Worm (Caenorhabditis elegans) whole organism, dauer: ENCODE measurements around the gene sec-31.
"Not testable (repeated sequence)": the region's sequence is repeated elsewhere in the genome, so short reads cannot be mapped to it uniquely, and the experiment has no call there.

Experiments used
- unc-62 ChIP-seq: sonication (generic microtip); optimal IDR thresholded peaks from 2 replicates; lab custom pipeline; 2017; ENCODE audit warnings: missing biosample characterization, missing genetic modification reagents, missing genetic modification characterization

Gene sec-31

DNA sequence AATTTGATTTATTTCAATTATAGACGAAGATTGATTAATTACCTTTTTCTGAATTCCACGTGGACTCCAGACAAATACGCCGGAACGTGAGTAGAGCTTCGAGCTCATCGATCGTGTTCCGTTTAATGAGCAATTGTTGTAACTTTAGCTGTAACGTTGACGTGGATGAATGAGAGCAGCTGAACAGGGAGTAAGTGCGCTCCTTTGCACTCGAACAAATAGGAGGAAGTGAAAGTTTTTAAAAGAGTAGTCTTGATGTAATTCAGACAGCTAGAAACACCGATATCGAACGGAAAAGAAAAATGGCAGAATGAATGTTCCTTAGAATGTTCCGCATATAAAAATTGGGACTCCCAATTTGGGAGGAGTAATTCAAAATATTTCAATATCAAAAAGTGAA is at the start of gene sec-31:
sec-31 (minus strand) TSS at position 148 of the 400 bp plus-strand sequence.
- no peak for TF ChIP-seq unc-62 (GFP tag; lab: Kevin White, UChicago)

DNA sequence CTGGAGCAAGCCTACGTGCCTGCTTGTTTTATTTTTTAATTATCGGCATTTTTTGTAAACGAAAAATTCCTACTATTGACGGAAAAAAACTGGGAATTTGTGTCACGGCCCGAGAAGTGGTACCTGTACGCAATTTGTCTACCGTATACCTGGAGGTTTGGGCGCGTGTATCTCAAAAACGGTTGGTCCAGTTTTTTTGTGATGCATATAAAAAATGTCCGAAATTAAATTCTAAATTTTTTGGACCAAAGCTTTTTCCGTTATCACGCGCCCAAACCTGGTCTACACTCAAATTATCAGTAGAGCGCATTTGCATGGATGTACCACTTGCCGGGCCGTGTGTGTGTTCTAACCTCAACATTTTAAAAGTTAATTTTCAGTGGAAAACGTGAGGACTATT is 45.1 kb upstream of the sec-31 start, which contains the start of gene F22B3.5:
F22B3.5 (minus strand) TSS at position 101 of the 400 bp plus-strand sequence.
- TF ChIP-seq unc-62 (GFP tag; lab: Kevin White, UChicago): not testable (repeated sequence)

DNA sequence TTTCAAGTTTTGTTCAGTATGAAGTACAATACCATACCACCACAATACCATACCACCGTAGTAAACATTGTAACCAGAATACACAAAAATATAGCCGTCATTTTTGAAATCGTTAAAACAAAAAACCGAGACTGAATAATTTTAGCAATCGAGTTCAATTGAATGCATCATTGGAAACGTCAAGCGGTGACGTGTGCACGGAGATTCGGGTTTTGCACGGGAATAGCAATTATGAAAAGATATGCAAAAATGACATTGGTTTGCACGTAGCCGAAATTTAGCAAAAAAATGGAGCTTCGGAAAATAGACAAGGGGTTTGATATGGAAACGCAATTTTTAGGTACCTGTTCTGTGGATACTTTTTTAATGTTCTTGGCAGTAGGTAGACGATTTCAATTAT is 43.3 kb upstream of the sec-31 start, which contains the start of gene F22B3.10:
F22B3.10 (minus strand) TSS at position 101 of the 400 bp plus-strand sequence.
- no peak for TF ChIP-seq unc-62 (GFP tag; lab: Kevin White, UChicago)

DNA sequence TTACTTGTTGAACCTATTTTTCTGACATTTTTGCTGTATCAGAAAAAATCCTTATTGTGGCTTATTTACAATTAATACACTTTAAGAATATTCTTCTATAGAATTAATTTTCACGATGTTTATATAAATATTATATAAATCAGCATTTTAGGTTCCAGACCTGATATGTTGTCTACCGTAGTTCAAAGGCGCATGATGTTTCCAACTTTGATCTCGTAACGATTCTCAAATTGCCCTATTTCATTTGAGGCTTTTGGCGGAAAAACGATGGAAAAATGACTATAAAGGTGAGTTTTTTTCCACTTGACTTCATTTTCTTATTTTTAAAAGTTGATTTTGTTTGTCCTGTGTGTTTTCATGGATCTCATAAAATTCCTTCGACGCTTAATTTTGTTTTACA is 38.5 kb upstream of the sec-31 start, which contains the start of gene gfat-2:
gfat-2 (plus strand) TSS at position 145 of the 400 bp plus-strand sequence.
- no peak for TF ChIP-seq unc-62 (GFP tag; lab: Kevin White, UChicago)

- TF ChIP-seq unc-62 (GFP tag; lab: Kevin White, UChicago): not testable (repeated sequence)
Measured at ce11 chrIV:11406744-11407690, 35.4 kb upstream of the sec-31 start, which contains the start of the genes his-63 and his-64. Gene his-63, minus strand, starts transcription at chrIV:11406861. Gene his-64, plus strand, starts transcription at chrIV:11407116.

ce11 chrIV:11403288-11403991 is 31.8 kb upstream of the sec-31 start, which contains the start of the genes memi-3 and cyp-31A2:
Gene memi-3, minus strand, starts transcription at chrIV:11403338.
Gene cyp-31A2, plus strand, starts transcription at chrIV:11403961.
- TF ChIP-seq unc-62 (GFP tag; lab: Kevin White, UChicago): no peak

ce11 chrIV:11401482-11401881 is 29.9 kb upstream of the sec-31 start:
- no peak for TF ChIP-seq unc-62 (GFP tag; lab: Kevin White, UChicago)

- not testable (repeated sequence) for TF ChIP-seq unc-62 (GFP tag; lab: Kevin White, UChicago)
Measured at ce11 chrIV:11398267-11398825, 26.8 kb upstream of the sec-31 start, which contains the start of gene dsl-6. Gene dsl-6, minus strand, starts transcription at chrIV:11398317.

ce11 chrIV:11394243-11394642 is 22.7 kb upstream of the sec-31 start, which contains the start of gene tag-89:
Gene tag-89, plus strand, starts transcription at chrIV:11394543.
- no peak for TF ChIP-seq unc-62 (GFP tag; lab: Kevin White, UChicago)

DNA sequence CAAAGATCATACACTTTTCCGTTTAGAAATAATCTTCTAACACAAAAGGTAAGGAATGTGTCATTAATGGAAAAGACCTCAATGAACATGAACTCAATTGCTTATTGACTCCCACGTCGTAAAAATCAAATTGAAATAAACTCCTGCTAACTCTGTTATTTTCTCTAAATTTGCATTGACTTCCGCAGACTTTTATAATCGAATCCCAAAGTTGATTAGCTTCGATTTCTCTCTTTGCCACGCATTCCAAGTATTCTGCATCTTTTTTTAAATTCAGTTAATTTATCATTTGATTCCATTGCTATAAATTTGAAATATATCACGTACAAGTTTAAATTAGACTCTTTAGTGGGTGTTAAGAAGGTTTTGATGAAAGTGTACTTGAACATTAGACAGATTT is 17.1 kb upstream of the sec-31 start:
- no peak for TF ChIP-seq unc-62 (GFP tag; lab: Kevin White, UChicago)

DNA sequence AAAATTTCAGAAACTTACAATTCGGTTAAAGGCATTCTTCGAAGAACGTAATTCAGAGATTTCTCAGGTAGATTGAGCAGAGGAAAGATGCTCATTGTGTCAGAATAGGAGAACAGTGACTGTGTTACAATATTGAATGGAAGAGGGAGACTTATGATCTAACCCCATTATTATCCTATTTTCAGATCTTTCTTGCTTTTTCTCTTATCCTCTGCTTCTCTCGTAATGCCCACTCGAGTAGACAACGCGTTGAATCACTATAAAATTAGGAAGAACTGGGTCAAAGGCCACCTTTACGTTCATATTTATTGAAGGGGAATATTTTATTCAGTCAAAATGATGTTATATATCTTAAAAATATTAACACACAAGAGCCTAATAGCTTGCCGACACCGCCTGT is 7.7 kb upstream of the sec-31 start, which contains the start of gene fbxb-76:
fbxb-76 (minus strand) TSS at position 101 of the 400 bp plus-strand sequence.
- no peak for TF ChIP-seq unc-62 (GFP tag; lab: Kevin White, UChicago)

ce11 chrIV:11377439-11377838 is 5.8 kb upstream of the sec-31 start:
- no peak for TF ChIP-seq unc-62 (GFP tag; lab: Kevin White, UChicago)

- no peak for TF ChIP-seq unc-62 (GFP tag; lab: Kevin White, UChicago)
Measured at ce11 chrIV:11375713-11376112, 4.1 kb upstream of the sec-31 start.

DNA sequence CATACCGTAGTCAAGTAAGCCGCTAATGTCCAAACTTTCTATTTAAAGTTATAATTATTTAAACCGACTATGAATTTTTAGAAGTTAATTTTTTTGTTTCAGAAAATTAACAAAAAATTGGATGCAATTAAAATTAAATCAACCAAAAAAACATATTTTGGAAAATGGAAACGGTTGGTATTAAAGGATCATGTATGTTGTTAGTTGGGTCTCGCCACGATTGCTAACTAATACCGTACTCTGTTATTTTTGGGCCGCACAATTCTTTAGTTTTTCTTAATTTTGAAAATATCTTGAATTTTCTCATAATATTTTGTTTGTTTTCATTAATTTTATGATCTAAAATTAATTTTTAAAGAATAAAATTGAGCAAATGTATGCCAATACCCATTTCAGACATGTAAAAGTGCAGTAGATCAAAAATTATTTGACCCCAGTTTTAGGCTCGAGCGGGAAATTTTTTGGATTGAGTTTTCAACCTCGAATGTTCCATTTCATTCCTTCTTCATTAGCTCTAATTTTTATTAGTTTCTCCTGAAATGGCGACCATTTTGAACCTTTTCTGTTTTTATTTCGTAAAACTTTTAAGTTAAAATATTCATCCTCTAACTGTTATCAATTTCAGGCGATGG is 890 bp upstream of the sec-31 start, which contains the start of gene cbd-1:
cbd-1 (plus strand) TSS at position 626 of the 632 bp plus-strand sequence.
- TF ChIP-seq unc-62 (GFP tag; lab: Kevin White, UChicago): no peak
